Worm (Caenorhabditis elegans) whole organism, L1 larva: ENCODE measurements around the gene F26A1.7.

Experiments
- Y116A8C.19 ChIP-seq: sonication (generic microtip); optimal IDR thresholded peaks from 2 replicates; lab custom pipeline; 2016; ENCODE audit warnings: missing compliant biosample characterization, missing genetic modification characterization, borderline replicate concordance
- aly-2 ChIP-seq: fragments of 150-350 bp; optimal IDR thresholded peaks from 2 replicates; lab custom pipeline; 2014; ENCODE audit warnings: missing biosample characterization, missing genetic modification characterization
- ama-1 ChIP-seq: fragments of 150-350 bp; optimal IDR thresholded peaks from 2 replicates; lab custom pipeline; 2014
- ceh-82 ChIP-seq, 3 experiments: fragments of 150-350 bp in 1 of 3; sonication (generic microtip) in 2 of 3; optimal IDR thresholded peaks; 2 replicates each; lab custom pipeline; 2014 to 2017; ENCODE audit warnings: missing biosample characterization in 3 of 3, missing genetic modification characterization in 3 of 3
- ceh-88 ChIP-seq: fragments of 200-800 bp; sonication (Bioruptor generic); IDR thresholded peaks from 2 replicates; pipeline ENCODE4 v1.3.6; 2022; ENCODE audit warnings: missing genetic modification characterization, missing compliant biosample characterization
- ceh-90 ChIP-seq: sonication (generic microtip); optimal IDR thresholded peaks from 2 replicates; lab custom pipeline; 2016; ENCODE audit warnings: missing genetic modification characterization, missing compliant biosample characterization
- ces-1 ChIP-seq: fragments of 150-350 bp; optimal IDR thresholded peaks from 2 replicates; lab custom pipeline; 2014; ENCODE audit warnings: missing biosample characterization, missing genetic modification reagents, missing genetic modification characterization
- dpl-1 ChIP-seq, 3 experiments: fragments of 150-350 bp in 2 of 3; sonication (generic microtip) in 1 of 3; optimal IDR thresholded peaks; 2 replicates each; lab custom pipeline; 2014 to 2017; ENCODE audit warnings: missing biosample characterization in 3 of 3, missing genetic modification characterization in 3 of 3, missing genetic modification reagents in 3 of 3
- dsc-1 ChIP-seq: sonication (generic microtip); optimal IDR thresholded peaks from 2 replicates; lab custom pipeline; 2016; ENCODE audit warnings: mild to moderate bottlenecking, missing genetic modification characterization, missing compliant biosample characterization
- efl-1 ChIP-seq, 4 experiments: fragments of 150-350 bp; optimal IDR thresholded peaks in 3 of 4; peaks in 1 of 4; 1 replicate in 1 of 4; 2 replicates in 3 of 4; lab custom pipeline; 2014; ENCODE audit warnings: missing biosample characterization in 2 of 4, missing genetic modification characterization in 2 of 4, missing genetic modification reagents in 2 of 4
- efl-3 ChIP-seq: fragments of 200-800 bp; sonication (Bioruptor generic); optimal IDR thresholded peaks from 2 replicates; lab custom pipeline; 2018; ENCODE audit warnings: mild to moderate bottlenecking, missing genetic modification characterization, missing compliant biosample characterization
- egl-13 ChIP-seq: sonication (generic microtip); optimal IDR thresholded peaks from 2 replicates; lab custom pipeline; 2016; ENCODE audit warnings: missing genotype, missing genetic modification reagents, missing genetic modification characterization, missing compliant biosample characterization
- ets-5 ChIP-seq: fragments of 200-800 bp; sonication (Bioruptor generic); IDR thresholded peaks from 2 replicates; pipeline ENCODE4 v1.3.6; 2022; ENCODE audit warnings: missing genetic modification characterization, missing compliant biosample characterization
- grh-1 ChIP-seq: fragments of 200-800 bp; sonication (Bioruptor generic); IDR thresholded peaks from 2 replicates; pipeline ENCODE4 v1.3.6; 2022; ENCODE audit warnings: missing genetic modification reagents, missing genetic modification characterization, missing compliant biosample characterization
- hlh-4 ChIP-seq: sonication (generic microtip); optimal IDR thresholded peaks from 2 replicates; lab custom pipeline; 2016; ENCODE audit warnings: mild to moderate bottlenecking, missing genetic modification characterization, missing compliant biosample characterization
- hpl-2 ChIP-seq: fragments of 150-350 bp; optimal IDR thresholded peaks from 2 replicates; lab custom pipeline; 2014; ENCODE audit warnings: missing biosample characterization, missing genetic modification reagents, missing genetic modification characterization
- irx-1 ChIP-seq: sonication (generic microtip); optimal IDR thresholded peaks from 2 replicates; lab custom pipeline; 2016; ENCODE audit warnings: missing genetic modification characterization, missing compliant biosample characterization
- lir-3 ChIP-seq: sonication (generic microtip); optimal IDR thresholded peaks from 2 replicates; lab custom pipeline; 2016; ENCODE audit warnings: mild to moderate bottlenecking, missing genetic modification characterization, moderate library complexity, missing compliant biosample characterization; ENCODE audit not compliant: poor library complexity
- lsy-2 ChIP-seq, 2 experiments: fragments of 150-350 bp; optimal IDR thresholded peaks; 2 replicates each; lab custom pipeline; 2014; ENCODE audit warnings: missing biosample characterization in 2 of 2, missing genetic modification characterization in 2 of 2
- mdl-1 ChIP-seq, 2 experiments: fragments of 150-350 bp; optimal IDR thresholded peaks; 2 replicates each; lab custom pipeline; 2014 to 2017; ENCODE audit warnings: missing biosample characterization in 2 of 2, missing genetic modification characterization in 2 of 2, inconsistent platforms in 1 of 2
- mef-2 ChIP-seq: fragments of 150-350 bp; optimal IDR thresholded peaks from 2 replicates; lab custom pipeline; 2014; ENCODE audit warnings: missing biosample characterization, missing genetic modification characterization
- nhr-11 ChIP-seq: fragments of 150-350 bp; optimal IDR thresholded peaks from 2 replicates; lab custom pipeline; 2014; ENCODE audit warnings: missing biosample characterization, missing genetic modification characterization
- nhr-12 ChIP-seq: sonication (generic microtip); optimal IDR thresholded peaks from 2 replicates; lab custom pipeline; 2017; ENCODE audit warnings: missing biosample characterization, missing genetic modification characterization
- nhr-20 ChIP-seq: sonication (generic microtip); optimal IDR thresholded peaks from 2 replicates; lab custom pipeline; 2016; ENCODE audit warnings: mild to moderate bottlenecking, missing genetic modification characterization, missing compliant biosample characterization
- nhr-47 ChIP-seq: sonication (generic microtip); optimal IDR thresholded peaks from 2 replicates; lab custom pipeline; 2016; ENCODE audit warnings: mild to moderate bottlenecking, missing genetic modification characterization, moderate library complexity, missing compliant biosample characterization
- nhr-71 ChIP-seq: sonication (generic microtip); optimal IDR thresholded peaks from 2 replicates; lab custom pipeline; 2016; ENCODE audit warnings: mild to moderate bottlenecking, missing genetic modification characterization, moderate library complexity, missing compliant biosample characterization
- nhr-77 ChIP-seq: fragments of 150-350 bp; optimal IDR thresholded peaks from 2 replicates; lab custom pipeline; 2014; ENCODE audit warnings: missing biosample characterization, missing genetic modification characterization
- nhr-90 ChIP-seq: sonication (generic microtip); optimal IDR thresholded peaks from 2 replicates; lab custom pipeline; 2016; ENCODE audit warnings: mild to moderate bottlenecking, missing genetic modification characterization, missing compliant biosample characterization; ENCODE audit not compliant: poor library complexity
- pax-3 ChIP-seq: fragments of 200-800 bp; sonication (Bioruptor generic); optimal IDR thresholded peaks from 2 replicates; lab custom pipeline; 2018; ENCODE audit warnings: mild to moderate bottlenecking, missing genetic modification characterization, moderate library complexity, missing compliant biosample characterization
- pqm-1 ChIP-seq: sonication (generic microtip); optimal IDR thresholded peaks from 3 replicates; lab custom pipeline; 2017; ENCODE audit warnings: missing biosample characterization, missing genetic modification characterization
- rnt-1 ChIP-seq: sonication (generic microtip); optimal IDR thresholded peaks from 2 replicates; lab custom pipeline; 2016; ENCODE audit warnings: mild to moderate bottlenecking, missing genetic modification characterization, moderate library complexity, missing compliant biosample characterization
- snu-23 ChIP-seq: sonication (generic microtip); optimal IDR thresholded peaks from 2 replicates; lab custom pipeline; 2016; ENCODE audit warnings: missing genetic modification characterization, missing compliant biosample characterization
- sptf-1 ChIP-seq: fragments of 150-350 bp; optimal IDR thresholded peaks from 2 replicates; lab custom pipeline; 2014; ENCODE audit warnings: missing biosample characterization, missing genetic modification characterization
- tbx-2 ChIP-seq: sonication (generic microtip); optimal IDR thresholded peaks from 2 replicates; lab custom pipeline; 2016; ENCODE audit warnings: missing genetic modification characterization, missing compliant biosample characterization
- tlp-1 ChIP-seq: fragments of 150-350 bp; optimal IDR thresholded peaks from 2 replicates; lab custom pipeline; 2014; ENCODE audit warnings: missing biosample characterization, missing genetic modification characterization
- unc-30 ChIP-seq: sonication (generic microtip); optimal IDR thresholded peaks from 2 replicates; lab custom pipeline; 2017; ENCODE audit warnings: missing biosample characterization, missing genetic modification characterization
- unc-62 ChIP-seq: fragments of 150-350 bp; optimal IDR thresholded peaks from 2 replicates; lab custom pipeline; 2014; ENCODE audit warnings: missing biosample characterization, missing genetic modification reagents, missing genetic modification characterization
- ztf-11 ChIP-seq, 2 experiments: sonication (generic microtip); optimal IDR thresholded peaks; 2 replicates each; lab custom pipeline; 2016 to 2017; ENCODE audit warnings: missing genetic modification characterization in 2 of 2, missing biosample characterization in 1 of 2, missing compliant biosample characterization in 1 of 2

F26A1.7 gene

DNA sequence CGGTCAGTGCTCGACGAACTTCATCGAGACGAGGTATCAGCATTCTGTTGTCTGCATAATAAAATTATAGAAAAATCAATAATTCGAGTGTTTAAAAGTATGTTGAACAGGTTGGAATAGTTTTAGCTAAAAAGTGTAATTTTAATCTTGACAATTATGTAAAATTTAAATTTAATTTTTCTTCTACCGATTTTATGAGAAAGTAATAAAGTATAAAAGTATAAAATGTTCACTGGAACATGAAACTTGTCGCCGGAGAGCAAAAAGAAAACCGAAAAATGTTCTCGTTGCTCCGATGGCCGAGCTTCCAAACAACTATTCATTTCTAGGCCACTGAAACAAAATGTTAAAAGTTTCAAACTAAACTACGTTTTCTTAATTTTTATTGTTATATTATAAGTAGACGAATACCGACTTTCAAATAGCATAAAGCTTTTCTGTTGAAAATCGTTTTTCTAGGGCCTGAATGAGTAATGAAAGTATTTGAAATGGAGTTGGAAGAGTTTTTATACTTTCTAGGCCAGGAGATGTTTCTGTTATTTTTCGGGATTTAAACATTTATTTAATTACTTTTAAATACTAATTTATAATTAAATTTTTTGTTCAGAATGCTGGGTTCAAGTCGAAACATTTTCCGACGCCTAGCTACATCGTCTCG lies 42.1 kb upstream of the F26A1.7 start, which contains the start of the genes C35D10.10 and C35D10.5:
Gene C35D10.10 (minus strand): TSS at position 51 of the 658 bp plus-strand sequence.
Gene C35D10.5 (plus strand): TSS at position 608 of the 658 bp plus-strand sequence.
- TF ChIP-seq nhr-71 = peak; percentile 34
- TF ChIP-seq tlp-1 (tag; lab: Kevin White, UChicago) = no peak
- peak in 2 of 3 experiments; percentile 4 to 17 for TF ChIP-seq dpl-1 (GFP tag; optimal IDR thresholded peaks at IDR 0.05; lab: Kevin White, UChicago)
- TF ChIP-seq egl-13 (tag; lab: Kevin White, UChicago) = no peak
- TF ChIP-seq mdl-1 (tag; optimal IDR thresholded peaks at IDR 0.05; lab: Kevin White, UChicago) = no peak
- TF ChIP-seq ceh-82 (tag; optimal IDR thresholded peaks at IDR 0.05; lab: Kevin White, UChicago) = no peak
- TF ChIP-seq efl-3 (GFP tag; lab: Kevin White, UChicago) = no peak
- TF ChIP-seq ama-1 (lab: Kevin White, UChicago) = no peak
- peak; percentile 48 for TF ChIP-seq nhr-90
- no peak for TF ChIP-seq efl-1 (optimal IDR thresholded peaks at IDR 0.05; lab: Kevin White, UChicago)
- peak in 1 of 2 experiments; percentile 27 for TF ChIP-seq efl-1 (GFP tag; optimal IDR thresholded peaks at IDR 0.05 in 1 of 2; lab: Kevin White, UChicago)
- TF ChIP-seq ets-5 (GFP tag; lab: Robert Waterston, UW) = no peak
- no peak for TF ChIP-seq hpl-2 (GFP tag; lab: Kevin White, UChicago)
- TF ChIP-seq tbx-2 (tag; lab: Kevin White, UChicago) = peak; percentile 20
- TF ChIP-seq Y116A8C.19 (tag; lab: Kevin White, UChicago) = no peak
- no peak for TF ChIP-seq pqm-1
- TF ChIP-seq rnt-1 (tag; lab: Kevin White, UChicago) = peak; percentile 8
- TF ChIP-seq ceh-90 = peak; percentile 81
- TF ChIP-seq lir-3 = peak; percentile 62
- no peak for TF ChIP-seq aly-2 (tag; lab: Kevin White, UChicago)
- peak; percentile 12 for TF ChIP-seq nhr-20
- no peak for TF ChIP-seq unc-30 (tag; lab: Kevin White, UChicago)
- TF ChIP-seq hlh-4 (tag; lab: Kevin White, UChicago) = no peak
- TF ChIP-seq lsy-2 (tag; optimal IDR thresholded peaks at IDR 0.05; lab: Kevin White, UChicago) = peak in 1 of 2 experiments; percentile 35
- no peak for TF ChIP-seq nhr-11
- no peak for TF ChIP-seq grh-1
- TF ChIP-seq ztf-11 (tag; optimal IDR thresholded peaks at IDR 0.05; lab: Kevin White, UChicago) = peak in 1 of 2 experiments; percentile 39
- TF ChIP-seq nhr-77 (tag; lab: Kevin White, UChicago) = no peak
- peak; percentile 33 for TF ChIP-seq irx-1 (tag; lab: Kevin White, UChicago)
- peak; percentile 4 for TF ChIP-seq snu-23 (GFP tag; lab: Kevin White, UChicago)
- peak; percentile 7 for TF ChIP-seq dsc-1 (tag; lab: Kevin White, UChicago)
- no peak for TF ChIP-seq mef-2 (tag; lab: Kevin White, UChicago)
- no peak for TF ChIP-seq unc-62
- no peak for TF ChIP-seq sptf-1
- no peak for TF ChIP-seq nhr-12 (tag; lab: Kevin White, UChicago)
- TF ChIP-seq nhr-47 = peak; percentile 42
- TF ChIP-seq ces-1 = no peak

DNA sequence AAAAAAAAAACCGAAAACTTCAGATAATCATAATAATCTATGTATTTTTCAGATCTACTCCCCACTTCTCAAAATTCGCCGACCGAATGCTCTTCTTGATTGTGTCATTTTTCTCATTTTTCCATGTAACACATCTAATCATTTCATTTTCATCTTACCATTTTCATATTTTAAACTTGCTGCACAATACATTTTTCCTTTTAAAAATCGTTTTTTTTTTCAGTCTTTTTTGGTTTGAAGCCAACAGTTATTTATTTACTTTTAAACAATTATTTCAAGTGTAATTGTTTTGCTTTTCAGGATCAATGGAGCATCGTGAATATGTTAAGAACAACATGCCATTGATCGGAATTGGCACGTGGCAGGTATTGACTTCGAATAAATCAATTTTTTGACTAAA lies 39.3 kb upstream of the F26A1.7 start, which contains the start of gene C35D10.6:
Gene C35D10.6 (plus strand): TSS at position 301 of the 400 bp plus-strand sequence.
- TF ChIP-seq efl-1 (optimal IDR thresholded peaks at IDR 0.05; lab: Kevin White, UChicago) (no peak), efl-1 (GFP tag; optimal IDR thresholded peaks at IDR 0.05 in 1 of 2; lab: Kevin White, UChicago) (peak in 1 of 2 experiments; percentile 76), pax-3 (no peak), hlh-4 (tag; lab: Kevin White, UChicago) (no peak)

DNA sequence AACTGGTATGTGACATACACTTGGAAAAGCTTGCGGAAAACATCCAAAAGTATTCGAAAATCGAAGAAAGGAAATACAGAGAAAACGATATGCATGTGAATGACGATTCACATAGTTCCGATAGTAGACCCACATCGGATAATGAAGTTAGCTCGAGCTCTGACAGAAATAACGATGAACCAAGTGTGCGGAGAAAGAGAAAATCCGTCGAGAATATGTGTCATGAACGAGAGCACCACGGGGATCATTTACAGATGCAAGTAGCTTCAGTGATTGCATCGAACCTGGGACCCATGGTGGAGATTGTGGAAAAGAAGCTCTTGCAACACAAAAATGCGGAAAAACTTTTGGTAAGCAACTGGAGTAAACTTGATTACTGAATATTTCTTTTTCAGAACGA lies 37.2 kb upstream of the F26A1.7 start:
- no peak for TF ChIP-seq ceh-88 (GFP tag; lab: Robert Waterston, UW)
